Worm (Caenorhabditis elegans) whole organism, young adult: Measurements from ENCODE around the gene F49E11.2.

Source experiments
- F49E8.2 ChIP-seq: sonication (generic microtip); optimal IDR thresholded peaks from 3 replicates; lab custom pipeline; 2017; ENCODE audit warnings: missing genetic modification characterization, mild to moderate bottlenecking, missing compliant biosample characterization, antibody characterized with exemption, moderate library complexity; ENCODE audit not compliant: insufficient read depth
- dpl-1 ChIP-seq: fragments of 150-350 bp; optimal IDR thresholded peaks from 2 replicates; lab custom pipeline; 2014; ENCODE audit warnings: missing biosample characterization, missing genetic modification reagents, missing genetic modification characterization
- efl-1 ChIP-seq: fragments of 150-350 bp; optimal IDR thresholded peaks from 2 replicates; lab custom pipeline; 2014; ENCODE audit warnings: missing biosample characterization, missing genetic modification reagents, missing genetic modification characterization
- ets-4 ChIP-seq: fragments of 200-800 bp; sonication (Bioruptor generic); optimal IDR thresholded peaks from 2 replicates; lab custom pipeline; 2018; ENCODE audit warnings: mild to moderate bottlenecking, missing genetic modification characterization, missing compliant biosample characterization
- hrde-1 ChIP-seq: sonication (generic microtip); optimal IDR thresholded peaks from 2 replicates; lab custom pipeline; 2016; ENCODE audit warnings: missing genetic modification characterization, mild to moderate bottlenecking, missing compliant biosample characterization, moderate library complexity, missing genotype, missing genetic modification reagents, borderline replicate concordance
- mxl-1 ChIP-seq: sonication (generic microtip); optimal IDR thresholded peaks from 2 replicates; lab custom pipeline; 2016; ENCODE audit warnings: missing genetic modification characterization, missing compliant biosample characterization
- nhr-90 ChIP-seq: sonication (generic microtip); optimal IDR thresholded peaks from 2 replicates; lab custom pipeline; 2016; ENCODE audit warnings: missing genotype, mild to moderate bottlenecking, missing genetic modification characterization, missing compliant biosample characterization
- pha-4 ChIP-seq: fragments of 150-350 bp; sonication (generic microtip); optimal IDR thresholded peaks from 2 replicates; lab custom pipeline; 2014; ENCODE audit warnings: missing biosample characterization, missing genetic modification reagents, missing genetic modification characterization

DNA sequence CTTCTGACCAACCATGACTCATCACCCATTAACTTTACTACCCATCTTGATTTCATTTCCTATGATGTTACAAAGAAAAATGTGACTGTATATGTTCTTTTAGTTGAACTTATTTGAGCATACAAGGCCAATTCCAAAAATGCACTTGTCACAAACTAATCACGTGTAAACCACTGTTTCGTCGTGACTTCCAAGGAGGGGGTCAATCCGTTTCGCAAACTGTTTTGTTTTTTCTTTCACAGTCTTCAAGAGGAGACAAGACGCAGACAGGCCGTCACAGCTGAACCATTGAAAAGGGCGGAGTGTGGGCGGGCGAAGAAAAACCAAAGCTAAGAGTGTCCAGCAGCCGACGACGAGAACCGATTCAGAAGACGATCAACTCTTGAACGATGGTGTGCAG, 40.3 kb upstream of the F49E11.2 start, which contains the start of gene C39E9.8:
- TF ChIP-seq efl-1 (GFP tag; lab: Kevin White, UChicago) (no peak), pha-4 (tag; lab: Kevin White, UChicago) (no peak), dpl-1 (no peak), hrde-1 (no peak), nhr-90 (tag; lab: Kevin White, UChicago) (no peak), F49E8.2 (no peak), mxl-1 (no peak), ets-4 (no peak)
